Worm (Caenorhabditis elegans) whole organism, L3 larva: Measurements from ENCODE around the gene Y47D3A.14.

Experiments used
- ZK546.5 ChIP-seq: sonication (generic microtip); optimal IDR thresholded peaks from 2 replicates; lab custom pipeline; 2017; ENCODE audit warnings: missing biosample characterization, missing genetic modification characterization
- ama-1 ChIP-seq: fragments of 150-350 bp; optimal IDR thresholded peaks from 2 replicates; lab custom pipeline; 2018
- ceh-16 ChIP-seq: sonication (generic microtip); optimal IDR thresholded peaks from 2 replicates; lab custom pipeline; 2017; ENCODE audit warnings: missing biosample characterization, missing genetic modification characterization
- ceh-28 ChIP-seq: fragments of 150-350 bp; optimal IDR thresholded peaks from 2 replicates; lab custom pipeline; 2014; ENCODE audit warnings: missing biosample characterization, missing genetic modification reagents, missing genetic modification characterization
- ceh-82 ChIP-seq: fragments of 150-350 bp; optimal IDR thresholded peaks from 2 replicates; lab custom pipeline; 2014; ENCODE audit warnings: missing biosample characterization, missing genetic modification characterization
- daf-12 ChIP-seq: fragments of 150-350 bp; optimal IDR thresholded peaks from 2 replicates; lab custom pipeline; 2014; ENCODE audit warnings: missing biosample characterization, missing genetic modification reagents, missing genetic modification characterization
- egl-5 ChIP-seq: fragments of 150-350 bp; optimal IDR thresholded peaks from 2 replicates; lab custom pipeline; 2017; ENCODE audit warnings: missing biosample characterization, missing genetic modification reagents, missing genetic modification characterization, inconsistent platforms
- elt-3 ChIP-seq, 3 experiments: fragments of 150-350 bp in 1 of 3; sonication (generic microtip) in 2 of 3; optimal IDR thresholded peaks; 2 replicates in 2 of 3; 4 replicates in 1 of 3; lab custom pipeline; 2014 to 2017; ENCODE audit warnings: missing biosample characterization in 3 of 3, missing genetic modification characterization in 3 of 3
- eor-1 ChIP-seq, 2 experiments: fragments of 150-350 bp; optimal IDR thresholded peaks; 2 replicates each; lab custom pipeline; 2014 to 2018; ENCODE audit warnings: missing biosample characterization in 2 of 2, missing genetic modification characterization in 2 of 2
- fkh-2 ChIP-seq: fragments of 150-350 bp; optimal IDR thresholded peaks from 2 replicates; lab custom pipeline; 2014; ENCODE audit warnings: missing biosample characterization, missing genetic modification reagents, missing genetic modification characterization
- hmg-11 ChIP-seq: sonication (generic microtip); optimal IDR thresholded peaks from 2 replicates; lab custom pipeline; 2016; ENCODE audit warnings: missing genetic modification characterization, missing compliant biosample characterization
- jun-1 ChIP-seq: fragments of 150-350 bp; optimal IDR thresholded peaks from 2 replicates; lab custom pipeline; 2014; ENCODE audit warnings: missing biosample characterization, missing genetic modification reagents, missing genetic modification characterization
- lin-39 ChIP-seq: fragments of 150-350 bp; optimal IDR thresholded peaks from 2 replicates; lab custom pipeline; 2018; ENCODE audit warnings: missing biosample characterization, missing genetic modification reagents, missing genetic modification characterization
- lsy-12 ChIP-seq: sonication (generic microtip); optimal IDR thresholded peaks from 2 replicates; lab custom pipeline; 2016; ENCODE audit warnings: mild to moderate bottlenecking, missing genetic modification characterization, missing compliant biosample characterization
- mml-1 ChIP-seq: fragments of 150-350 bp; sonication (generic microtip); optimal IDR thresholded peaks from 3 replicates; lab custom pipeline; 2014; ENCODE audit warnings: missing biosample characterization, missing genetic modification characterization
- nfya-1 ChIP-seq: sonication (generic microtip); optimal IDR thresholded peaks from 2 replicates; lab custom pipeline; 2017; ENCODE audit warnings: missing genetic modification characterization, mild to moderate bottlenecking, missing compliant biosample characterization, antibody characterized with exemption, moderate library complexity; ENCODE audit not compliant: insufficient read depth
- nhr-11 ChIP-seq: fragments of 150-350 bp; optimal IDR thresholded peaks from 2 replicates; lab custom pipeline; 2014; ENCODE audit warnings: missing biosample characterization, missing genetic modification characterization
- nhr-23 ChIP-seq: fragments of 150-350 bp; optimal IDR thresholded peaks from 2 replicates; lab custom pipeline; 2014; ENCODE audit warnings: missing biosample characterization, missing genetic modification reagents, missing genetic modification characterization
- nhr-237 ChIP-seq: fragments of 150-350 bp; optimal IDR thresholded peaks from 2 replicates; lab custom pipeline; 2014; ENCODE audit warnings: missing biosample characterization, missing genetic modification characterization
- nhr-43 ChIP-seq: sonication (generic microtip); optimal IDR thresholded peaks from 2 replicates; lab custom pipeline; 2016; ENCODE audit warnings: mild to moderate bottlenecking, missing genetic modification characterization, missing compliant biosample characterization; ENCODE audit not compliant: poor library complexity, severe bottlenecking
- nhr-67 ChIP-seq: fragments of 150-350 bp; optimal IDR thresholded peaks from 2 replicates; lab custom pipeline; 2014; ENCODE audit warnings: missing biosample characterization, missing genetic modification characterization
- nhr-76 ChIP-seq: fragments of 150-350 bp; sonication (generic microtip); optimal IDR thresholded peaks from 5 replicates; lab custom pipeline; 2014; ENCODE audit warnings: missing biosample characterization, missing genetic modification characterization
- nhr-77 ChIP-seq: fragments of 150-350 bp; optimal IDR thresholded peaks from 2 replicates; lab custom pipeline; 2014; ENCODE audit warnings: missing biosample characterization, missing genetic modification characterization
- pha-4 ChIP-seq: fragments of 150-350 bp; optimal IDR thresholded peaks from 2 replicates; lab custom pipeline; 2014; ENCODE audit warnings: missing biosample characterization, missing genetic modification reagents, missing genetic modification characterization
- pqm-1 ChIP-seq: fragments of 150-350 bp; optimal IDR thresholded peaks from 2 replicates; lab custom pipeline; 2017; ENCODE audit warnings: missing biosample characterization, missing genetic modification characterization, inconsistent platforms
- sea-2 ChIP-seq: fragments of 150-350 bp; sonication (generic microtip); optimal IDR thresholded peaks from 4 replicates; lab custom pipeline; 2014; ENCODE audit warnings: missing biosample characterization, missing genetic modification reagents, missing genetic modification characterization
- skn-1 ChIP-seq: fragments of 150-350 bp; optimal IDR thresholded peaks from 2 replicates; lab custom pipeline; 2014; ENCODE audit warnings: missing biosample characterization, missing genetic modification characterization
- snpc-4 ChIP-seq: fragments of 150-350 bp; optimal IDR thresholded peaks from 2 replicates; lab custom pipeline; 2014; ENCODE audit warnings: missing biosample characterization, missing genetic modification characterization
- tbx-2 ChIP-seq: sonication (generic microtip); optimal IDR thresholded peaks from 2 replicates; lab custom pipeline; 2016; ENCODE audit warnings: mild to moderate bottlenecking, missing genetic modification characterization, missing compliant biosample characterization
- unc-39 ChIP-seq: sonication (generic microtip); optimal IDR thresholded peaks from 4 replicates; lab custom pipeline; 2017; ENCODE audit warnings: missing biosample characterization, missing genetic modification characterization
- unc-62 ChIP-seq: fragments of 150-350 bp; sonication (generic microtip); optimal IDR thresholded peaks from 4 replicates; lab custom pipeline; 2014; ENCODE audit warnings: missing biosample characterization, missing genetic modification reagents, missing genetic modification characterization
- zag-1 ChIP-seq: fragments of 150-350 bp; optimal IDR thresholded peaks from 2 replicates; lab custom pipeline; 2014; ENCODE audit warnings: missing biosample characterization, missing genetic modification characterization
- ztf-11 ChIP-seq: fragments of 150-350 bp; optimal IDR thresholded peaks from 2 replicates; lab custom pipeline; 2014; ENCODE audit warnings: missing biosample characterization, missing genetic modification characterization

Y47D3A.14 gene

DNA sequence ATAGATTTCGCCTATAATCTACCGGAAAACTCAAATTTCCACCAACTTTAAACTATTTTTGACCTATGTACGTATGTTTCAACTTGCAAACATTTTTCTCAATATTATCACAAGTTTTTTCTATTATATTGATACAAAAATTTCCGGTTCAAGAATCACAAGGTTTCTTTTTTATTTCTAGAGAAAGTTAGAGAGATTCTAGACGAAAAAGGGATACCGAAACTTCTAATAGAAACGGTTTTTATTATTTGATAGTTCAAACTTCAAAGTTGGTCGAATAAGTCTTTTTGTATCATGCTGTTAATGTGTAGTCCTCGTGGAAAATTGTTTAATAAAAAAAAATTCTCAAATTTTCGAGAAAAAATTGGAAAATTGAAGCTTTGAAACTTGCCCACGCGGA is 18.4 kb upstream of the Y47D3A.14 start:
- TF ChIP-seq nhr-23 (tag; lab: Kevin White, UChicago), result peak; percentile 12
- no peak for TF ChIP-seq jun-1 (tag; lab: Kevin White, UChicago)
- TF ChIP-seq, all 47 proteins: peak for 1

DNA sequence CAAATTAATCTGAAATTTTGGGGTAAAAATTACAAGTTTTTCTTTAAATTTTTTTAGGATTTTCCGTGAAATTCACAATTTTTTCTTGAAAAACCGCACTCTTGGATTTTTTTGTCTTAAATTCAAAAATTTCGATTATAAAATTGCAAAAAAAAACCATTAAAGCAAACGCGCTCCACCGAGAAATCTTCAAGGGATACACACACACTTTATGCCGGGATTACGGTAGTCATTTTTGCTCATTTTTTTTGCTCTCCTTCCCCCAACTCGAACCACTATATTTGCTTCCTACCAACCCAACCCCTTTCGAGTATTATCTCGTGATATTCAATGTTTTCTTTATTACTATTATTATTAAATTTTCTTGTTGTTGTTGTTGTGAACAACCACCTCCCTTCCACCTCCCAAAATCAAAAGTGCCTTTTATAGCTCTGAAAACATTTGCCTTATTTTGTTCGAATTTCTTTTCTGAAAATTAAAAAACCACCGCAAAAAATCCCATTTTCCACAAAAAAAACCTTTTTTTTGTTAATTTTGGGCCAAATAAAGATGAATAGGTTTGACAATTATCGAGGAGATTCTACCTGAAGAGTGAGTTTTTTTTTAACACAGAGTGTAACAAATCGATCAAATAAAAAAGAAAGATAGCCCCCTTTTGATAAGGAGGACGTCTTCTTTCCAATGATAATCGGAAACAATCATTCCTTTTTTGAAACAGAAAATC is 15.2 kb upstream of the Y47D3A.14 start, which contains the start of gene Y47D3A.32:
TSS of gene Y47D3A.32 (plus strand) at position 674 of the 724 bp plus-strand sequence.
- no peak for TF ChIP-seq nhr-23 (tag; lab: Kevin White, UChicago)
- TF ChIP-seq fkh-2, result no peak
- TF ChIP-seq pqm-1, result no peak
- no peak for TF ChIP-seq egl-5 (tag; lab: Kevin White, UChicago)
- no peak for TF ChIP-seq snpc-4 (tag; lab: Kevin White, UChicago)
- TF ChIP-seq ztf-11, result no peak
- TF ChIP-seq ama-1 (lab: Kevin White, UChicago), result no peak

DNA sequence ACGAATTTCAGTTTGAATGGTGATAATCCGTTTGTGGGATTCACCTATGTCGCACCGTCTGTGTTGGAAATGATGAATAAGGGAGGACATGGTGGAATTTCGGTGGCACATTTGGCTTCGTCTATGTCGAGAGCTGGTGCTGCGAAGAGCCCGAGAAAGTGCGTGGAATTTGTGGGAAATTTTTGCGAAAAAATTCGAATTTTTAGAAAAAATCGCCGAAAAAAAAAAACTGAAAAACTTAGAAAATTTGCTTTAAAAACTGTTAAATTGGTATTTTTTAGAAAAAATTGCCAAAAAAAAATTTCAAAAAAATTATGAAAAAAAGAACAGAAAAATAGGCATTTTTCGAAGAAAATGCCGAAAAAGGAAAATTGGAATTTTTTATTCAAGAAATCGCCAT is 12.2 kb upstream of the Y47D3A.14 start:
- TF ChIP-seq pqm-1 (no peak), sea-2 (GFP tag; lab: Kevin White, UChicago) (no peak), nhr-77 (tag; lab: Kevin White, UChicago) (no peak), ZK546.5 (no peak), nfya-1 (tag; lab: Kevin White, UChicago) (no peak), snpc-4 (tag; lab: Kevin White, UChicago) (no peak), ceh-16 (tag; lab: Kevin White, UChicago) (no peak), egl-5 (tag; lab: Kevin White, UChicago) (no peak), nhr-76 (no peak), ama-1 (lab: Kevin White, UChicago) (no peak), daf-12 (tag; lab: Kevin White, UChicago) (no peak), eor-1 (tag; optimal IDR thresholded peaks at IDR 0.05; lab: Kevin White, UChicago) (no peak), lin-39 (tag; lab: Kevin White, UChicago) (no peak), nhr-237 (no peak)
- TF ChIP-seq, all 47 proteins: peak for 0

DNA sequence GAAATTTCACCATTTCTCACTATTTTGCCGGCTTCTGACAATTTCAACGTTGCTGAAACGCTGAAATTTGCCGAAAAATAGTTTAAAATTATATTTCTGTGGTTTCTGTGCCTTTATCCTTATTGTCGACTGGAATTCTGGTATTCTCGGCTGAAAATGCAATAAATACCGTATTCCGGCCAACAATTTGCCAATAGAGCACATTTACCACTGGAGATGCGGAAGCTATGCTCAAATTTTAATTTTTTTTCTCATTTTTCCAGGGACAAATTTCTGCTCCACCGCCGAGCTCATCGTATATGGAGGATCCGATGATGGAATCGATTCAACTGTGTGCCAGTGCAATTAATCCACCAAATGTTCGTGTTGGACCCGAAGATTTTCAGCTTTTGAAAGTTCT is 9.9 kb upstream of the Y47D3A.14 start:
- TF ChIP-seq unc-62 (GFP tag; lab: Kevin White, UChicago) (no peak), tbx-2 (tag; lab: Kevin White, UChicago) (no peak), ceh-82 (tag; lab: Kevin White, UChicago) (no peak), nhr-43 (tag; lab: Kevin White, UChicago) (no peak), pha-4 (tag; lab: Kevin White, UChicago) (no peak), nhr-11 (no peak), eor-1 (tag; optimal IDR thresholded peaks at IDR 0.05; lab: Kevin White, UChicago) (no peak), ceh-16 (tag; lab: Kevin White, UChicago) (no peak), mml-1 (tag; lab: Kevin White, UChicago) (no peak), elt-3 (tag; optimal IDR thresholded peaks at IDR 0.05; lab: Kevin White, UChicago) (no peak), egl-5 (tag; lab: Kevin White, UChicago) (no peak), ceh-28 (tag; lab: Kevin White, UChicago) (no peak), unc-39 (tag; lab: Kevin White, UChicago) (no peak), nhr-77 (tag; lab: Kevin White, UChicago) (no peak), hmg-11 (tag; lab: Kevin White, UChicago) (no peak), lin-39 (tag; lab: Kevin White, UChicago) (no peak), skn-1 (no peak)

DNA sequence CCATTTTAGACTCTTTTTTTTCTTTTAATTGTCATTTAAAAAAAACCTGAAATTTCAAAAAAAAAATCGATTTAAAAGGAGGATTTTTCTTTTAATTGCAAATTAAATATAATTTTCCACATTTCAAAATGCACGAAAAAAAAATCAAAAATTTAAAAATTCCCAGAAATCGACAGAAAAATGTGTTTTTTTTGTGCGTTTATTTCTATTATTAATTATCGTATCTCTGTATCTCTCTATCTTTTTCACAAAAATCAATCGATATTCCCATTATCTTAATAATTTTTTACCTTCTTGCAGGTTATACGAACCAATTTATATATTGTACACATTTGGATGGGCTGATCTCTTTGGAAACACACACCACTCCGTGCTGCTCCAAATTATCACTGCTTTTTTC is 8.2 kb upstream of the Y47D3A.14 start, which contains the start of gene rsks-1:
TSS of gene rsks-1 (plus strand) at position 301 of the 400 bp plus-strand sequence.
- TF ChIP-seq nfya-1 (tag; lab: Kevin White, UChicago), result no peak
- no peak for TF ChIP-seq eor-1 (tag; optimal IDR thresholded peaks at IDR 0.05; lab: Kevin White, UChicago)
- no peak for TF ChIP-seq lin-39 (tag; lab: Kevin White, UChicago)
- no peak for TF ChIP-seq zag-1 (tag; lab: Kevin White, UChicago)
- TF ChIP-seq fkh-2, result no peak
- TF ChIP-seq elt-3 (tag; optimal IDR thresholded peaks at IDR 0.05; lab: Kevin White, UChicago), result no peak
- no peak for TF ChIP-seq nhr-67 (tag; lab: Kevin White, UChicago)
- TF ChIP-seq ZK546.5, result no peak
- TF ChIP-seq nhr-237, result no peak
- TF ChIP-seq pqm-1, result no peak
- TF ChIP-seq lsy-12 (tag; lab: Kevin White, UChicago), result no peak
- TF ChIP-seq skn-1, result no peak
- no peak for TF ChIP-seq ceh-82 (tag; lab: Kevin White, UChicago)
- TF ChIP-seq snpc-4 (tag; lab: Kevin White, UChicago), result no peak
- no peak for TF ChIP-seq egl-5 (tag; lab: Kevin White, UChicago)
